Worm (Caenorhabditis elegans): Measurements from ENCODE around the gene M106.2.

DNA sequence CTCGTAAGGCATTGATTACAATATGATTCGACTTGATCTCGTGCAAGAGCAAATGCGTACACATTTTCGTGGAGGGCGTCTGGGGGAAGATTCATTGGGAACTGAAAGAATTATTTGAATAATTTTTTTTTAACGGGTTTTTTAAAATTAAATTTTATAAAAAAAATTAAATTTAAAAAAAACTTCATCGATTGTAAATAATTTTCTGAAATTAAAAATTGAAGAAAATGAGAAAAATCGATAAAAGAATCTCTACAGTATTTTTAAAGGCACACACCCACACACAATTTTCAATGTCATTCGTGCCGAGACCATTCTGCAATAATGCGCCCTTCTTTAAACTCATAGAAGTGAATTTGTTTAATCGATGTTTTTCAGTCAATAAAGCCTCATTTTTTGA is 53.6 kb downstream of the M106.2 start, which contains the start of gene set-14:
- TF ChIP-seq unc-3 (GFP tag; conservative IDR thresholded peaks at IDR 0.05) (no peak), unc-3 (tag; optimal IDR thresholded peaks at IDR 0.05) (no peak), lin-11 (tag; optimal IDR thresholded peaks at IDR 0.05) (no peak), nfya-1 (tag; optimal IDR thresholded peaks at IDR 0.05) (no peak), ceh-48 (tag; optimal IDR thresholded peaks at IDR 0.05) (no peak), mec-3 (tag; optimal IDR thresholded peaks at IDR 0.05; ENCODE audit: borderline replicate concordance) (no peak), fkh-10 (GFP tag; optimal IDR thresholded peaks at IDR 0.05) (no peak), pag-3 (tag; optimal IDR thresholded peaks at IDR 0.05; ENCODE audit: borderline replicate concordance) (no peak), pha-4 (tag; optimal IDR thresholded peaks at IDR 0.05) (no peak), rnt-1 (tag; optimal IDR thresholded peaks at IDR 0.05) (no peak), eyg-1 (tag; optimal IDR thresholded peaks at IDR 0.05) (no peak), elt-4 (tag; optimal IDR thresholded peaks at IDR 0.05) (no peak), elt-2 (tag; optimal IDR thresholded peaks at IDR 0.05) (no peak), sox-4 (tag; optimal IDR thresholded peaks at IDR 0.05) (no peak), ceh-30 (tag; optimal IDR thresholded peaks at IDR 0.05) (no peak)
